Worm (Caenorhabditis elegans) whole organism, L4 larva: ENCODE data around the gene K09D9.1.

Source experiments
- F26F4.8 ChIP-seq: fragments of 200-800 bp; sonication (Bioruptor generic); conservative IDR thresholded peaks from 2 replicates; pipeline ENCODE4 v1.3.6; 2022; ENCODE audit warnings: missing genetic modification characterization, missing compliant biosample characterization
- aha-1 ChIP-seq: fragments of 150-350 bp; peaks from one replicate; lab custom pipeline; 2014; ENCODE audit warnings: missing biosample characterization, missing genetic modification characterization
- cey-2 ChIP-seq: sonication (generic microtip); optimal IDR thresholded peaks from 3 replicates; lab custom pipeline; 2017; ENCODE audit warnings: missing genetic modification characterization, mild to moderate bottlenecking, missing compliant biosample characterization, antibody characterized with exemption, borderline replicate concordance; ENCODE audit not compliant: insufficient read depth
- lin-13 ChIP-seq: fragments of 150-350 bp; optimal IDR thresholded peaks from 2 replicates; lab custom pipeline; 2014; ENCODE audit warnings: missing biosample characterization, missing genetic modification reagents, missing genetic modification characterization
- pha-4 ChIP-seq, 2 experiments: fragments of 150-350 bp in 1 of 2; fragments of 200-800 bp in 1 of 2; sonication (Bioruptor generic) in 1 of 2; IDR thresholded peaks in 1 of 2; optimal IDR thresholded peaks in 1 of 2; 2 replicates each; pipeline versions ENCODE4 v1.3.6 to Lab custom; 2014 to 2022; ENCODE audit warnings: missing genetic modification characterization in 2 of 2, missing genetic modification reagents in 2 of 2, missing biosample characterization in 1 of 2, missing compliant biosample characterization in 1 of 2
- unc-130 ChIP-seq: sonication (generic microtip); optimal IDR thresholded peaks from 2 replicates; lab custom pipeline; 2016; ENCODE audit warnings: missing genetic modification reagents, missing genetic modification characterization, missing compliant biosample characterization
- zfp-3 ChIP-seq: fragments of 200-800 bp; sonication (Bioruptor generic); conservative IDR thresholded peaks from 2 replicates; pipeline ENCODE4 v1.3.6; 2022; ENCODE audit warnings: missing genetic modification reagents, missing genetic modification characterization, missing compliant biosample characterization
- ztf-11 ChIP-seq: fragments of 150-350 bp; optimal IDR thresholded peaks from 2 replicates; lab custom pipeline; 2014; ENCODE audit warnings: missing biosample characterization, missing genetic modification characterization

ce11 chrV:4035811-4036210 is 11.0 kb downstream of the K09D9.1 start, which contains the start of gene C49G7.13:
- TF ChIP-seq ztf-11 (tag; lab: Kevin White, UChicago) = no peak
- no peak for TF ChIP-seq pha-4 (GFP tag; IDR thresholded peaks at IDR 0.05; lab: Robert Waterston, UW)
- no peak for TF ChIP-seq pha-4 (tag; optimal IDR thresholded peaks at IDR 0.05; lab: Kevin White, UChicago)
- no peak for TF ChIP-seq zfp-3
- TF ChIP-seq lin-13 (GFP tag; lab: Kevin White, UChicago) = no peak
- no peak for TF ChIP-seq F26F4.8 (GFP tag; lab: Robert Waterston, UW)
- no peak for TF ChIP-seq unc-130 (GFP tag; lab: Kevin White, UChicago)
- no peak for TF ChIP-seq cey-2 (tag; lab: Kevin White, UChicago)
- TF ChIP-seq aha-1 (tag; lab: Kevin White, UChicago) = no peak
